Worm (Caenorhabditis elegans) whole organism, early embryonic: ENCODE measurements around the gene ipmk-1.

Experiments used
- B0310.2 ChIP-seq: sonication (generic microtip); optimal IDR thresholded peaks from 2 replicates; lab custom pipeline; 2016; ENCODE audit warnings: mild to moderate bottlenecking, missing genetic modification characterization, missing compliant biosample characterization
- F13C5.2 ChIP-seq: sonication (generic microtip); optimal IDR thresholded peaks from 2 replicates; lab custom pipeline; 2017; ENCODE audit warnings: mild to moderate bottlenecking, missing genetic modification characterization, inconsistent platforms, missing compliant biosample characterization
- aly-1 ChIP-seq: sonication (generic microtip); optimal IDR thresholded peaks from 2 replicates; lab custom pipeline; 2016; ENCODE audit warnings: missing genetic modification characterization, missing compliant biosample characterization
- ama-1 ChIP-seq: fragments of 150-350 bp; optimal IDR thresholded peaks from 2 replicates; lab custom pipeline; 2014
- ceh-13 ChIP-seq: fragments of 200-800 bp; sonication (Bioruptor generic); optimal IDR thresholded peaks from 2 replicates; lab custom pipeline; 2018; ENCODE audit warnings: mild to moderate bottlenecking, missing genetic modification characterization, missing compliant biosample characterization
- ceh-36 ChIP-seq: sonication (generic microtip); optimal IDR thresholded peaks from 2 replicates; lab custom pipeline; 2016; ENCODE audit warnings: missing genetic modification characterization, inconsistent platforms, missing compliant biosample characterization
- ets-7 ChIP-seq: sonication (generic microtip); optimal IDR thresholded peaks from 2 replicates; lab custom pipeline; 2016; ENCODE audit warnings: missing genotype, missing genetic modification characterization, missing compliant biosample characterization
- flt-1 ChIP-seq: fragments of 200-800 bp; sonication (Bioruptor generic); IDR thresholded peaks from 2 replicates; pipeline ENCODE4 v1.3.6; 2022; ENCODE audit warnings: missing genetic modification characterization, missing compliant biosample characterization
- hmbx-1 ChIP-seq: sonication (generic microtip); optimal IDR thresholded peaks from 2 replicates; lab custom pipeline; 2016; ENCODE audit warnings: mild to moderate bottlenecking, missing genetic modification characterization, missing compliant biosample characterization
- hmg-4 ChIP-seq: fragments of 200-800 bp; sonication (Bioruptor generic); optimal IDR thresholded peaks from 2 replicates; lab custom pipeline; 2018; ENCODE audit warnings: mild to moderate bottlenecking, missing genetic modification characterization, missing compliant biosample characterization
- hnd-1 ChIP-seq: sonication (generic microtip); optimal IDR thresholded peaks from 2 replicates; lab custom pipeline; 2016; ENCODE audit warnings: missing genetic modification characterization, missing compliant biosample characterization
- pes-1 ChIP-seq: fragments of 200-800 bp; sonication (Bioruptor generic); IDR thresholded peaks from 2 replicates; pipeline ENCODE4 v1.3.6; 2022; ENCODE audit warnings: missing genetic modification reagents, missing genetic modification characterization, missing compliant biosample characterization
- scrt-1 ChIP-seq: fragments of 200-800 bp; sonication (Bioruptor generic); IDR thresholded peaks from 2 replicates; pipeline ENCODE4 v1.3.6; 2022; ENCODE audit warnings: missing genetic modification characterization, missing compliant biosample characterization
- sea-1 ChIP-seq: fragments of 200-800 bp; sonication (Bioruptor generic); conservative IDR thresholded peaks from 2 replicates; pipeline ENCODE4 v1.3.6; 2022; ENCODE audit warnings: missing genetic modification characterization, missing compliant biosample characterization
- tbx-11 ChIP-seq: fragments of 200-800 bp; sonication (Bioruptor generic); IDR thresholded peaks from 2 replicates; pipeline ENCODE4 v1.3.6; 2022; ENCODE audit warnings: missing genetic modification characterization, missing compliant biosample characterization
- tbx-37 ChIP-seq: fragments of 200-800 bp; sonication (Bioruptor generic); conservative IDR thresholded peaks from 2 replicates; pipeline ENCODE4 v1.3.6; 2022; ENCODE audit warnings: missing genetic modification reagents, missing genetic modification characterization, missing compliant biosample characterization
- tra-4 ChIP-seq: sonication (generic microtip); optimal IDR thresholded peaks from 2 replicates; lab custom pipeline; 2017; ENCODE audit warnings: missing genetic modification characterization, missing compliant biosample characterization

The ipmk-1 gene

DNA sequence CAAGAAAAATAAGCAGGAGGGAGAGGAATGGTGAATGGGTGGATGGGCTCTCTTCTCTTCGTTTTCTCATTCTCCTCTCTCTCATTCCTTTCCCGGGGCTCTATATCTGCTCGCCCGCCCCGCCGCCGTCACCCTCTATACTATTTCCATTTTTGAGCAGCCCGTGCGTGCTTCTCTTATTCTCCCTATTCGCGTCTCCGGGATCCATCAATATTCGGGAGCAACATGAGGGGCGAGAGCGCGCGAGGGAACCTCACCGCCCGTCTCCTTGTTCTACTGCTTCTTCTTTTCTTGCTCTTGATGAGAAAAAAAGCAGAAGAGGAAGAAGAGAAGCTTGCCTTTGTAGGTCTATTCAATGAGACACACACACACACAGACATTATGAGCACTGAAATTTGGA lies 36.2 kb downstream of the ipmk-1 start:
- no peak for TF ChIP-seq ets-7
- TF ChIP-seq sea-1 (GFP tag; lab: Robert Waterston, UW) = no peak
- no peak for TF ChIP-seq scrt-1 (GFP tag; lab: Robert Waterston, UW)
- TF ChIP-seq pes-1 = no peak
- no peak for TF ChIP-seq hmg-4
- no peak for TF ChIP-seq B0310.2 (tag; lab: Kevin White, UChicago)
- no peak for TF ChIP-seq tbx-37
- TF ChIP-seq hnd-1 = no peak
- TF ChIP-seq tra-4 (tag; lab: Kevin White, UChicago) = no peak
- no peak for TF ChIP-seq hmbx-1
- no peak for TF ChIP-seq ceh-13 (GFP tag; lab: Kevin White, UChicago)
- no peak for TF ChIP-seq tbx-11 (GFP tag; lab: Robert Waterston, UW)
- TF ChIP-seq F13C5.2 (tag; lab: Kevin White, UChicago) = no peak
- TF ChIP-seq flt-1 (GFP tag; lab: Robert Waterston, UW) = no peak
- TF ChIP-seq aly-1 (tag; lab: Kevin White, UChicago) = no peak
- TF ChIP-seq ama-1 (lab: Kevin White, UChicago) = no peak
- TF ChIP-seq ceh-36 (tag; lab: Kevin White, UChicago) = no peak

DNA sequence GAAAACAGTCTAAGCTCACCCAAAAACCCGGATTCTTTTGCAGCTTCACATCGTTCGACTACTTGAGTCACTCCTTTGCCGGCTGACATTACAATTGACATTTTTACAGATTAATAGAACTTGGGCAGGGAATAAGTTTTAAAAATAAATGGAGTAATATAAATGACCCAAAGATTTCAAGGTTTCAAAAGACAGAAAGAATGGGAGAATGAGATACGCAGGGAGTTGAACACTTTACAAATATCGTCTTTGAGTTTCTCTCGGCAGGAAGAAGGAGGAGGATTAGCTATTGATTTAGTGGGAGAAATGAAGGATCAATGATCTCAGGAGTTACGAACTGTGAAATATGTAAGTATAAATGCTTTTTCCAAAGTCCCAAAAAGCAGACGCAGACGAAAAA lies 38.0 kb downstream of the ipmk-1 start, which contains the start of gene K08E7.8:
TSS of gene K08E7.8 (minus strand) at position 101 of the 400 bp plus-strand sequence.
- TF ChIP-seq ama-1 (lab: Kevin White, UChicago) = no peak
- no peak for TF ChIP-seq F13C5.2 (tag; lab: Kevin White, UChicago)
- no peak for TF ChIP-seq scrt-1 (GFP tag; lab: Robert Waterston, UW)
- TF ChIP-seq B0310.2 (tag; lab: Kevin White, UChicago) = no peak
- no peak for TF ChIP-seq pes-1
- TF ChIP-seq flt-1 (GFP tag; lab: Robert Waterston, UW) = no peak
- TF ChIP-seq tra-4 (tag; lab: Kevin White, UChicago) = no peak
- no peak for TF ChIP-seq ceh-13 (GFP tag; lab: Kevin White, UChicago)
- TF ChIP-seq ceh-36 (tag; lab: Kevin White, UChicago) = no peak
- no peak for TF ChIP-seq ets-7
- TF ChIP-seq hmg-4 = no peak
- TF ChIP-seq sea-1 (GFP tag; lab: Robert Waterston, UW) = no peak
- TF ChIP-seq hmbx-1 = no peak
- no peak for TF ChIP-seq tbx-37
- TF ChIP-seq tbx-11 (GFP tag; lab: Robert Waterston, UW) = no peak
- TF ChIP-seq hnd-1 = no peak
- no peak for TF ChIP-seq aly-1 (tag; lab: Kevin White, UChicago)

DNA sequence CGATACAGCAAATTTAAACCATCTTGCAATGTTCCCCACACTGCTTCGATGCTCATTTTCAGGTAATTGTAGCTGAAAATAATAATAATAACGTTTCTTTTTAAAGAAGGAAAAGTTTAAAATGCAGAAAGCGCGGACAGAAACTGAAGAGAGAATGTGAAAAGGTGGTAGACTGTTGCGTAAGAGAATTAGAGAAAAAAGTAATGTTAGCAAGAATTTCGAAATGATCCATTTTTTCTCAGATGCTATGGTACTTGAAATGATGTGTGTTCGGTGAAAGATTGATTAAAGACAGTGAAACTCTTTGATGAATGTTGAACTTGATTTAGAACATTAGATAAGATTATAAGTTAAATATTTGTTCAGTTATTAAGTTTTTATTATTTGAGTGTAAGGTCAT lies 42.4 kb downstream of the ipmk-1 start, which contains the start of gene cul-6:
TSS of gene cul-6 (minus strand) at position 79 of the 400 bp plus-strand sequence.
- TF ChIP-seq hnd-1 = no peak
- no peak for TF ChIP-seq B0310.2 (tag; lab: Kevin White, UChicago)
- no peak for TF ChIP-seq ets-7
- TF ChIP-seq sea-1 (GFP tag; lab: Robert Waterston, UW) = no peak
- TF ChIP-seq ceh-13 (GFP tag; lab: Kevin White, UChicago) = no peak
- no peak for TF ChIP-seq hmg-4
- no peak for TF ChIP-seq hmbx-1
- no peak for TF ChIP-seq aly-1 (tag; lab: Kevin White, UChicago)
- no peak for TF ChIP-seq ceh-36 (tag; lab: Kevin White, UChicago)

DNA sequence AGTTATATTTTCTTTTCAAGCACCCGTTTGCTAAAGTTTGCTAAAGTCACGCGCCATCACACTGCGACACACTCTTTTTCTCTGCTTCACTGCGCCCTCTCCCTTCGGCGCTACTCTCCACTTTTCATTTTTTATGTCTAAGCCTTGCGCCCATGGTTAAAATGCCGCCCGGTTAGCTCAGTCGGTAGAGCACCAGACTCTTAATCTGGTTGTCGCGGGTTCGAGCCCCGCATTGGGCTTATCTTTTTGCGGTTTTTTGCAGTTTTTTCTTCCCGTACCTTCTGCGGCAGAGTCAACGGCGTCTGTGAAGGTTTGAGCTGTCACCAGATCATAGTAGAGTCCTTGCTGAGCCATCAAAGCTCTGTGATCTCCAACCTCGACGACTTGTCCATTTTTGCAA lies 46.6 kb downstream of the ipmk-1 start:
- peak; percentile 19 for TF ChIP-seq ets-7
- no peak for TF ChIP-seq hmbx-1
- no peak for TF ChIP-seq tra-4 (tag; lab: Kevin White, UChicago)
- peak; percentile 66 for TF ChIP-seq ceh-36 (tag; lab: Kevin White, UChicago)
- TF ChIP-seq pes-1 = no peak; the same call in none of the 2 replicates
- TF ChIP-seq aly-1 (tag; lab: Kevin White, UChicago) = no peak
- no peak for TF ChIP-seq B0310.2 (tag; lab: Kevin White, UChicago)
- TF ChIP-seq hnd-1 = peak; percentile 49
- peak; percentile 52; the same call in 1 of the 2 replicates for TF ChIP-seq flt-1 (GFP tag; lab: Robert Waterston, UW)
- TF ChIP-seq F13C5.2 (tag; lab: Kevin White, UChicago) = peak; percentile 48
- no peak for TF ChIP-seq ama-1 (lab: Kevin White, UChicago)
- peak; percentile 67 for TF ChIP-seq tbx-37
- peak; percentile 55 for TF ChIP-seq hmg-4
- TF ChIP-seq ceh-13 (GFP tag; lab: Kevin White, UChicago) = peak; percentile 21
- TF ChIP-seq tbx-11 (GFP tag; lab: Robert Waterston, UW) = peak; percentile 83
- TF ChIP-seq sea-1 (GFP tag; lab: Robert Waterston, UW) = peak; percentile 78
- peak; percentile 73 for TF ChIP-seq scrt-1 (GFP tag; lab: Robert Waterston, UW)

DNA sequence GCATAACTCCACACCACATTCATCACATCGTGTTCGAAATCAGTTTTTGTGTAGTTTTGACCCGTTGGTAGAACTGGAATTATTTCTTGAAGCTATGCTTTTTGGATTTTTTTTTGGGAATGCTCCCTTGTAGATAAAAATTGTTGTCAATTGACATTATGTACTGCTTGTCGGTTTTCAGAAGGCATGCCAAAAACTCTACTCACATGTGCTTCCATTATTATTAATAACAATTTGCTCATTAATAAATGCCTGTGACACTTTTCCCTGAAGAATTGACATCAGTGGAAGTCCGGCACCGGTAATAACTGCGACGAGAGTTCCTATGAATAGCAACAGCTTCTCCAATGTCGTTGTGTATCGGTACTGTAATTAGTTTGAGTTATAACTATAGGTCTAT lies 49.0 kb downstream of the ipmk-1 start:
- TF ChIP-seq hnd-1 = no peak
- no peak for TF ChIP-seq scrt-1 (GFP tag; lab: Robert Waterston, UW)
- no peak for TF ChIP-seq tbx-37
- TF ChIP-seq tra-4 (tag; lab: Kevin White, UChicago) = no peak
- no peak for TF ChIP-seq hmg-4
- TF ChIP-seq F13C5.2 (tag; lab: Kevin White, UChicago) = no peak
- TF ChIP-seq hmbx-1 = no peak
- TF ChIP-seq flt-1 (GFP tag; lab: Robert Waterston, UW) = no peak
- no peak for TF ChIP-seq sea-1 (GFP tag; lab: Robert Waterston, UW)

DNA sequence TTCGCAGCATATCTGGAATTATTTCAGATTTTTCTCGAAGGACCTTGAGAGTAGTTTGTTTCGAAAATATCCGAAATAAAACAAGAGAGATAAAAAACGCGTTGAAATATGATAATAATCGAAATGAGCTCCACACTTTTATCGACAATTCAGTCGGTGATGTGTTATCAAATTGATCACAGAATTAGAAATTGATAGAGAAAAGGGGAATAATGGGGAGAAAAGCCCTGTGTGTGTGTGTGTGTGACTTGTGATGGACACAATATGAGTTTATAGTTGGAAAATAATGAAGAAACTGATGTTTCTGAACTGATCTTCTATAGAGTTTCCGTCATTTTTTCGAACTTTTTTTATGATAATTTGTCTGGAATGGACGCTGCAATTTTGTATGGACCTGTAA lies 51.2 kb downstream of the ipmk-1 start, which contains the start of gene pgp-1:
TSS of gene pgp-1 (minus strand) at position 12 of the 400 bp plus-strand sequence.
- no peak for TF ChIP-seq F13C5.2 (tag; lab: Kevin White, UChicago)
- no peak for TF ChIP-seq hmg-4
- TF ChIP-seq hnd-1 = no peak
- no peak for TF ChIP-seq pes-1
- no peak for TF ChIP-seq sea-1 (GFP tag; lab: Robert Waterston, UW)
- TF ChIP-seq hmbx-1 = no peak
- no peak for TF ChIP-seq aly-1 (tag; lab: Kevin White, UChicago)
- no peak for TF ChIP-seq scrt-1 (GFP tag; lab: Robert Waterston, UW)
- TF ChIP-seq ceh-36 (tag; lab: Kevin White, UChicago) = no peak
- TF ChIP-seq ama-1 (lab: Kevin White, UChicago) = no peak
- TF ChIP-seq tbx-11 (GFP tag; lab: Robert Waterston, UW) = no peak

DNA sequence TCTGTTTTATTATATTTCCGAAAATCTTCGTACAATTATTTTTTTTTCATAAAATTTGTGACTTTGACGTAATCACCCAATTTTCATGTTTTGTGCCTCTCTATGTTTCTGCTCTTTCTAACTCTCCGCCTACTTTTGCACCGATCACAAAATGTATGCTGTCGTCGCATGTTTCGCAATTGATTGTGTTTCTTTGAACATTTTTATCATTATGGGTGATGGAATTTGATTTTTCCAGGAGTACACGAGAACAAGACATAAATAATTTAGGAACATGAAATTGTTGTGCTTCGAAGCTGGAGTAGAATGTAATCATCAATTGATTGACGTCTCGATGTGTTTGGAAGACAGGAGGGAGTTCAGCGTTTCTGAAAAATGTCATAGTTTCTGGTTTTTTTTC lies 53.0 kb downstream of the ipmk-1 start:
- TF ChIP-seq scrt-1 (GFP tag; lab: Robert Waterston, UW) = no peak
- no peak for TF ChIP-seq ceh-13 (GFP tag; lab: Kevin White, UChicago)
- TF ChIP-seq F13C5.2 (tag; lab: Kevin White, UChicago) = no peak
- no peak for TF ChIP-seq pes-1
- TF ChIP-seq hmbx-1 = no peak
- no peak for TF ChIP-seq aly-1 (tag; lab: Kevin White, UChicago)
- TF ChIP-seq B0310.2 (tag; lab: Kevin White, UChicago) = no peak
